Fruit fly (Drosophila melanogaster) whole organism, embryonic: ENCODE results near the gene CG6788.

Experiments used
- Atf6 ChIP-seq: fragments of 200-800 bp; sonication (Bioruptor generic); IDR thresholded peaks from 2 replicates; pipeline ENCODE4 v1.3.6; 2022; ENCODE audit warnings: missing biosample characterization, missing genetic modification characterization
- BtbVII ChIP-seq: fragments of 200-800 bp; sonication (Bioruptor generic); optimal IDR thresholded peaks from 3 replicates; lab custom pipeline; 2017; ENCODE audit warnings: missing biosample characterization, mild to moderate bottlenecking, missing genetic modification characterization
- CG10321 ChIP-seq: fragments of 200-800 bp; sonication (Bioruptor generic); IDR thresholded peaks from 2 replicates; pipeline ENCODE4 v1.3.6; 2022; ENCODE audit warnings: missing biosample characterization, missing genetic modification characterization
- CG10366 ChIP-seq: fragments of 200-800 bp; sonication (Bioruptor generic); IDR thresholded peaks from 2 replicates; pipeline ENCODE4 v1.3.6; 2022; ENCODE audit warnings: missing biosample characterization, missing genetic modification characterization
- CG10979 ChIP-seq: fragments of 200-800 bp; sonication (Bioruptor generic); optimal IDR thresholded peaks from 2 replicates; lab custom pipeline; 2018; ENCODE audit warnings: missing biosample characterization, mild to moderate bottlenecking, missing genetic modification characterization, moderate library complexity
- CG12071 ChIP-seq: fragments of 200-800 bp; sonication (Bioruptor generic); optimal IDR thresholded peaks from 3 replicates; lab custom pipeline; 2018; ENCODE audit warnings: missing biosample characterization, mild to moderate bottlenecking, missing genetic modification characterization
- CG13287 ChIP-seq: fragments of 200-800 bp; sonication (Bioruptor generic); IDR thresholded peaks from 2 replicates; pipeline ENCODE4 v1.3.6; 2022; ENCODE audit warnings: missing biosample characterization, missing genetic modification characterization; ENCODE audit not compliant: partially characterized antibody
- CG13624 ChIP-seq: fragments of 200-800 bp; sonication (Bioruptor generic); optimal IDR thresholded peaks from 2 replicates; lab custom pipeline; 2016; ENCODE audit warnings: missing biosample characterization, missing genetic modification characterization
- CG14667 ChIP-seq: fragments of 200-800 bp; sonication (Bioruptor generic); IDR thresholded peaks from 2 replicates; pipeline ENCODE4 v1.3.6; 2022; ENCODE audit warnings: missing biosample characterization, missing genetic modification characterization
- CG15601 ChIP-seq: fragments of 200-800 bp; sonication (Bioruptor generic); optimal IDR thresholded peaks from 3 replicates; lab custom pipeline; 2019; ENCODE audit warnings: missing biosample characterization, mild to moderate bottlenecking, missing genetic modification characterization, moderate library complexity
- CG16779 ChIP-seq: fragments of 200-800 bp; sonication (Bioruptor generic); IDR thresholded peaks from 2 replicates; pipeline ENCODE4 v1.3.6; 2022; ENCODE audit warnings: missing biosample characterization, missing genetic modification characterization
- CG17186 ChIP-seq: fragments of 200-800 bp; sonication (Bioruptor generic); optimal IDR thresholded peaks from 3 replicates; lab custom pipeline; 2017; ENCODE audit warnings: missing biosample characterization, missing genetic modification reagents, missing genetic modification characterization
- CG1832 ChIP-seq: fragments of 200-800 bp; sonication (Bioruptor generic); optimal IDR thresholded peaks from 2 replicates; lab custom pipeline; 2017; ENCODE audit warnings: missing biosample characterization, mild to moderate bottlenecking, missing genetic modification characterization, inconsistent platforms
- CG30403 ChIP-seq: fragments of 200-800 bp; sonication (Bioruptor generic); optimal IDR thresholded peaks from 3 replicates; lab custom pipeline; 2016; ENCODE audit warnings: missing biosample characterization, missing genetic modification characterization
- CG3163 ChIP-seq: fragments of 200-800 bp; sonication (Bioruptor generic); optimal IDR thresholded peaks from 3 replicates; lab custom pipeline; 2016; ENCODE audit warnings: missing biosample characterization, missing genetic modification characterization
- CG32772 ChIP-seq: fragments of 200-800 bp; sonication (Bioruptor generic); IDR thresholded peaks from 2 replicates; pipeline ENCODE4 v1.3.6; 2022; ENCODE audit warnings: missing biosample characterization, missing genetic modification characterization
- CG4282 ChIP-seq: fragments of 200-800 bp; sonication (Bioruptor generic); optimal IDR thresholded peaks from 2 replicates; lab custom pipeline; 2016; ENCODE audit warnings: missing biosample characterization, missing genetic modification characterization
- CG4617 ChIP-seq: fragments of 200-800 bp; sonication (Bioruptor generic); optimal IDR thresholded peaks from 3 replicates; lab custom pipeline; 2016; ENCODE audit warnings: missing biosample characterization, missing genetic modification characterization, borderline replicate concordance
- CG6175 ChIP-seq: fragments of 200-800 bp; sonication (Bioruptor generic); IDR thresholded peaks from 3 replicates; pipeline ENCODE4 v1.3.6; 2022; ENCODE audit warnings: missing biosample characterization, missing genetic modification characterization
- CG6654 ChIP-seq: fragments of 200-800 bp; sonication (Bioruptor generic); optimal IDR thresholded peaks from 2 replicates; lab custom pipeline; 2017; ENCODE audit warnings: missing biosample characterization, mild to moderate bottlenecking, missing genetic modification characterization
- CG6791 ChIP-seq: fragments of 200-800 bp; sonication (Bioruptor generic); IDR thresholded peaks from 3 replicates; pipeline ENCODE4 v1.3.6; 2022; ENCODE audit warnings: missing biosample characterization, missing genetic modification characterization; ENCODE audit not compliant: partially characterized antibody
- D19A ChIP-seq: fragments of 200-800 bp; optimal IDR thresholded peaks from 3 replicates; lab custom pipeline; 2019; ENCODE audit warnings: missing biosample characterization, mild to moderate bottlenecking, missing genetic modification characterization, moderate library complexity
- Dip3 ChIP-seq: fragments of 200-800 bp; sonication (Bioruptor generic); optimal IDR thresholded peaks from 3 replicates; lab custom pipeline; 2016; ENCODE audit warnings: missing biosample characterization, missing genetic modification characterization
- Drgx ChIP-seq: fragments of 200-800 bp; sonication (Bioruptor generic); IDR thresholded peaks from 2 replicates; pipeline ENCODE4 v1.3.6; 2022; ENCODE audit warnings: missing biosample characterization, missing genetic modification characterization
- Kr ChIP-seq: fragments of 200-800 bp; sonication (Bioruptor generic); optimal IDR thresholded peaks from 2 replicates; lab custom pipeline; 2017; ENCODE audit warnings: missing biosample characterization, mild to moderate bottlenecking, missing genetic modification characterization
- Lim3 ChIP-seq: fragments of 200-800 bp; sonication (Bioruptor generic); IDR thresholded peaks from 2 replicates; pipeline ENCODE4 v1.3.6; 2022; ENCODE audit warnings: missing biosample characterization, missing genetic modification characterization
- MBD-R2 ChIP-seq: fragments of 200-800 bp; sonication (Bioruptor generic); IDR thresholded peaks from 2 replicates; pipeline ENCODE4 v1.3.6; 2022; ENCODE audit warnings: missing biosample characterization, missing genetic modification characterization
- MESR4 ChIP-seq: fragments of 200-800 bp; sonication (Bioruptor generic); optimal IDR thresholded peaks from 2 replicates; lab custom pipeline; 2018; ENCODE audit warnings: missing biosample characterization, mild to moderate bottlenecking, missing genetic modification characterization, moderate library complexity
- Mad ChIP-seq: fragments of 200-800 bp; sonication (Bioruptor generic); optimal IDR thresholded peaks from 2 replicates; lab custom pipeline; 2016; ENCODE audit warnings: missing biosample characterization, missing genetic modification characterization
- PHDP ChIP-seq: fragments of 200-800 bp; sonication (Bioruptor generic); optimal IDR thresholded peaks from 3 replicates; lab custom pipeline; 2018; ENCODE audit warnings: missing biosample characterization, mild to moderate bottlenecking, missing genetic modification characterization, moderate library complexity
- Sry-β ChIP-seq: fragments of 200-800 bp; sonication (Bioruptor generic); optimal IDR thresholded peaks from 2 replicates; lab custom pipeline; 2018; ENCODE audit warnings: missing biosample characterization, mild to moderate bottlenecking, missing genetic modification characterization, moderate library complexity
- abd-A ChIP-seq: fragments of 200-800 bp; sonication (Bioruptor generic); optimal IDR thresholded peaks from 3 replicates; lab custom pipeline; 2019; ENCODE audit warnings: missing biosample characterization, mild to moderate bottlenecking, missing genetic modification characterization, moderate library complexity
- ato ChIP-seq: fragments of 200-800 bp; sonication (Bioruptor generic); IDR thresholded peaks from 2 replicates; pipeline ENCODE4 v1.3.6; 2022; ENCODE audit warnings: missing biosample characterization, missing genetic modification characterization; ENCODE audit not compliant: partially characterized antibody
- corto ChIP-seq: fragments of 200-800 bp; sonication (Bioruptor generic); optimal IDR thresholded peaks from 2 replicates; lab custom pipeline; 2016; ENCODE audit warnings: missing biosample characterization, mild to moderate bottlenecking, missing genetic modification characterization, moderate library complexity
- crol ChIP-seq: fragments of 200-800 bp; sonication (Bioruptor generic); IDR thresholded peaks from 2 replicates; pipeline ENCODE4 v1.3.6; 2022; ENCODE audit warnings: missing biosample characterization, missing genetic modification characterization
- da ChIP-seq: fragments of 200-800 bp; sonication (Bioruptor generic); optimal IDR thresholded peaks from 2 replicates; lab custom pipeline; 2016; ENCODE audit warnings: missing biosample characterization, missing genetic modification characterization
- dimm ChIP-seq: fragments of 200-800 bp; sonication (Bioruptor generic); IDR thresholded peaks from 2 replicates; pipeline ENCODE4 v1.3.6; 2022; ENCODE audit warnings: missing biosample characterization, missing genetic modification characterization
- exex ChIP-seq: fragments of 200-800 bp; sonication (Bioruptor generic); optimal IDR thresholded peaks from 4 replicates; lab custom pipeline; 2018; ENCODE audit warnings: missing biosample characterization, mild to moderate bottlenecking, missing genetic modification characterization, moderate library complexity
- fd3F ChIP-seq: fragments of 200-800 bp; sonication (Bioruptor generic); optimal IDR thresholded peaks from 2 replicates; lab custom pipeline; 2018; ENCODE audit warnings: missing biosample characterization, mild to moderate bottlenecking, missing genetic modification characterization, moderate library complexity
- ind ChIP-seq: fragments of 200-800 bp; sonication (Bioruptor generic); optimal IDR thresholded peaks from 3 replicates; lab custom pipeline; 2016; ENCODE audit warnings: missing biosample characterization, missing genetic modification characterization
- lilli ChIP-seq: fragments of 200-800 bp; sonication (Bioruptor generic); optimal IDR thresholded peaks from 3 replicates; lab custom pipeline; 2016; ENCODE audit warnings: missing biosample characterization, missing genetic modification characterization
- psq ChIP-seq: fragments of 200-800 bp; sonication (Bioruptor generic); optimal IDR thresholded peaks from 2 replicates; lab custom pipeline; 2017; ENCODE audit warnings: missing biosample characterization, missing genetic modification characterization
- sc ChIP-seq, 3 experiments: fragments of >200 bp in 2 of 3; fragments of 200-800 bp in 1 of 3; sonication (Bioruptor generic) in 1 of 3; optimal IDR thresholded peaks; 2 replicates in 2 of 3; 3 replicates in 1 of 3; lab custom pipeline; 2017; ENCODE audit warnings: mild to moderate bottlenecking in 1 of 3, missing biosample characterization in 1 of 3, missing genetic modification characterization in 1 of 3, missing genetic modification reagents in 1 of 3
- sd ChIP-seq: fragments of 200-800 bp; sonication (Bioruptor generic); optimal IDR thresholded peaks from 3 replicates; lab custom pipeline; 2018; ENCODE audit warnings: missing biosample characterization, mild to moderate bottlenecking, missing genetic modification characterization, moderate library complexity
- sna ChIP-seq: fragments of 200-800 bp; sonication (Bioruptor generic); IDR thresholded peaks from 2 replicates; pipeline ENCODE4 v1.3.6; 2022; ENCODE audit warnings: missing biosample characterization, missing genetic modification characterization; ENCODE audit not compliant: partially characterized antibody
- tup ChIP-seq: fragments of 200-800 bp; sonication (Bioruptor generic); optimal IDR thresholded peaks from 2 replicates; lab custom pipeline; 2016; ENCODE audit warnings: missing biosample characterization, mild to moderate bottlenecking, missing genetic modification characterization, moderate library complexity
- twi ChIP-seq: fragments of 200-800 bp; optimal IDR thresholded peaks from 2 replicates; lab custom pipeline; 2019; ENCODE audit warnings: missing biosample characterization, mild to moderate bottlenecking, missing genetic modification characterization, moderate library complexity
- tx ChIP-seq: fragments of 200-800 bp; sonication (Bioruptor generic); optimal IDR thresholded peaks from 2 replicates; lab custom pipeline; 2016; ENCODE audit warnings: missing biosample characterization, missing genetic modification characterization
- zf30C ChIP-seq: fragments of 200-800 bp; sonication (Bioruptor generic); optimal IDR thresholded peaks from 3 replicates; lab custom pipeline; 2018; ENCODE audit warnings: missing biosample characterization, mild to moderate bottlenecking, missing genetic modification characterization

Gene CG6788

dm6 chrX:17886449-17887207 lies 1.3 kb upstream of the CG6788 start (continued):
- peak; percentile 70 for TF ChIP-seq twi (tag; lab: Kevin White, UChicago)
- TF ChIP-seq MESR4 (GFP tag; lab: Kevin White, UChicago) = peak; percentile 73
- peak; percentile 12 for TF ChIP-seq CG4617
- peak; percentile 11 for TF ChIP-seq sd (tag; lab: Kevin White, UChicago)
- no peak for TF ChIP-seq Atf6
- TF ChIP-seq exex (tag; lab: Kevin White, UChicago) = no peak
- TF ChIP-seq MBD-R2 (GFP tag; lab: Robert Waterston, UW) = peak; percentile 22; the same call in 1 of the 2 replicates
- TF ChIP-seq lilli (GFP tag; lab: Kevin White, UChicago) = no peak
- no peak for TF ChIP-seq ind (GFP tag; lab: Kevin White, UChicago)
- TF ChIP-seq ato (GFP tag; lab: Robert Waterston, UW) = no peak
- TF ChIP-seq CG1832 = peak; percentile 48
- TF ChIP-seq zf30C (GFP tag; lab: Kevin White, UChicago) = no peak
- TF ChIP-seq Dip3 (GFP tag; lab: Kevin White, UChicago) = no peak
- TF ChIP-seq CG6175 (GFP tag; lab: Robert Waterston, UW) = peak; percentile 86
- TF ChIP-seq BtbVII (GFP tag; lab: Kevin White, UChicago) = no peak
- TF ChIP-seq psq = peak; percentile 72
- no peak for TF ChIP-seq tup (GFP tag; lab: Kevin White, UChicago)
- TF ChIP-seq CG32772 = 0 out of 2 replicates have a peak, but pooled peaks have one; percentile 36
- TF ChIP-seq crol (GFP tag; lab: Robert Waterston, UW) = peak; percentile 23; the same call in 1 of the 2 replicates
- TF ChIP-seq D19A (tag; lab: Kevin White, UChicago) = no peak
- TF ChIP-seq CG6654 (GFP tag; lab: Kevin White, UChicago) = no peak
- TF ChIP-seq Lim3 = no peak
- TF ChIP-seq CG15601 (tag; lab: Kevin White, UChicago) = peak; percentile 21
- peak; percentile 91 for TF ChIP-seq CG3163
- peak; percentile 67 for TF ChIP-seq Drgx
- TF ChIP-seq PHDP (tag; lab: Kevin White, UChicago) = no peak
- TF ChIP-seq CG16779 = no peak
- peak; percentile 91 for TF ChIP-seq CG10321
- TF ChIP-seq fd3F (GFP tag; lab: Kevin White, UChicago) = no peak
- no peak for TF ChIP-seq dimm
- TF ChIP-seq CG30403 (GFP tag; lab: Kevin White, UChicago) = no peak
- no peak for TF ChIP-seq Kr (GFP tag; lab: Kevin White, UChicago)
- TF ChIP-seq corto (GFP tag; lab: Kevin White, UChicago) = peak; percentile 61
- TF ChIP-seq CG13624 (GFP tag; lab: Kevin White, UChicago) = no peak
- TF ChIP-seq Sry-β (GFP tag; lab: Kevin White, UChicago) = no peak
- TF ChIP-seq CG10366 = no peak
- no peak for TF ChIP-seq CG10979 (tag; lab: Kevin White, UChicago)
- no peak for TF ChIP-seq sna
- no peak for TF ChIP-seq CG14667
- no peak for TF ChIP-seq CG4282 (GFP tag; lab: Kevin White, UChicago)
- no peak for TF ChIP-seq CG12071
- TF ChIP-seq Mad (GFP tag; lab: Kevin White, UChicago) = no peak
- no peak for TF ChIP-seq CG13287 (GFP tag; lab: Robert Waterston, UW)
- no peak for TF ChIP-seq CG6791 (GFP tag; lab: Robert Waterston, UW)
- no peak for TF ChIP-seq sc (optimal IDR thresholded peaks at IDR 0.05; lab: Kevin White, UChicago)
- no peak for TF ChIP-seq sc (GFP tag; optimal IDR thresholded peaks at IDR 0.05; lab: Kevin White, UChicago)
- TF ChIP-seq tx (GFP tag; lab: Kevin White, UChicago) = no peak
- peak; percentile 96 for TF ChIP-seq CG17186 (GFP tag; lab: Kevin White, UChicago)
- no peak for TF ChIP-seq da (GFP tag; lab: Kevin White, UChicago)
- TF ChIP-seq abd-A (tag; lab: Kevin White, UChicago) = no peak
